Fruit fly (Drosophila melanogaster) whole organism, prepupa: ENCODE measurements around the gene mRpL20.
A peak's percentile ranks its signal among the peaks of the same experiment; 100 is the strongest.

Experiments used
- Blimp-1 ChIP-seq: fragments of 200-800 bp; sonication (Bioruptor generic); optimal IDR thresholded peaks from 3 replicates; lab custom pipeline; 2017; ENCODE audit warnings: missing biosample characterization, missing genetic modification characterization, mild to moderate bottlenecking, moderate library complexity, missing genetic modification reagents
- CG10669 ChIP-seq: fragments of 200-800 bp; sonication (Bioruptor generic); optimal IDR thresholded peaks from 3 replicates; lab custom pipeline; 2018; ENCODE audit warnings: missing biosample characterization, mild to moderate bottlenecking, missing genetic modification characterization, moderate library complexity
- CG15336 ChIP-seq: fragments of 200-800 bp; sonication (Bioruptor generic); IDR thresholded peaks from 2 replicates; pipeline ENCODE4 v1.3.6; 2022; ENCODE audit warnings: missing biosample characterization, missing genetic modification characterization
- CG1621 ChIP-seq: fragments of 200-800 bp; sonication (Bioruptor generic); optimal IDR thresholded peaks from 3 replicates; lab custom pipeline; 2018; ENCODE audit warnings: missing biosample characterization, mild to moderate bottlenecking, missing genetic modification characterization
- CG16779 ChIP-seq: fragments of 200-800 bp; sonication (Bioruptor generic); optimal IDR thresholded peaks from 3 replicates; lab custom pipeline; 2017; ENCODE audit warnings: missing biosample characterization, mild to moderate bottlenecking, missing genetic modification characterization
- CG3032 ChIP-seq: fragments of 200-800 bp; optimal IDR thresholded peaks from 2 replicates; lab custom pipeline; 2019; ENCODE audit warnings: missing biosample characterization, mild to moderate bottlenecking, missing genetic modification characterization, moderate library complexity
- CG31627 ChIP-seq: fragments of 200-800 bp; sonication (Bioruptor generic); optimal IDR thresholded peaks from 3 replicates; lab custom pipeline; 2016; ENCODE audit warnings: missing biosample characterization, missing genetic modification characterization
- CG32006 ChIP-seq: fragments of 200-800 bp; sonication (Bioruptor generic); optimal IDR thresholded peaks from 3 replicates; lab custom pipeline; 2017; ENCODE audit warnings: missing biosample characterization, mild to moderate bottlenecking, missing genetic modification characterization
- CG34406 ChIP-seq: fragments of 200-800 bp; sonication (Bioruptor generic); optimal IDR thresholded peaks from 3 replicates; lab custom pipeline; 2016; ENCODE audit warnings: missing biosample characterization, missing genetic modification characterization
- CG3919 ChIP-seq: fragments of 200-800 bp; sonication (Bioruptor generic); optimal IDR thresholded peaks from 3 replicates; lab custom pipeline; 2016; ENCODE audit warnings: missing biosample characterization, missing genetic modification characterization
- CG6163 ChIP-seq: fragments of 200-800 bp; sonication (Bioruptor generic); IDR thresholded peaks from 3 replicates; pipeline ENCODE4 v1.3.6; 2022; ENCODE audit warnings: missing biosample characterization, missing genetic modification characterization
- CG6276 ChIP-seq: fragments of 200-800 bp; sonication (Bioruptor generic); optimal IDR thresholded peaks from 2 replicates; lab custom pipeline; 2017; ENCODE audit warnings: missing biosample characterization, mild to moderate bottlenecking, missing genetic modification characterization
- CG6854 ChIP-seq: fragments of 200-800 bp; sonication (Bioruptor generic); optimal IDR thresholded peaks from 2 replicates; lab custom pipeline; 2017; ENCODE audit warnings: missing biosample characterization, mild to moderate bottlenecking, missing genetic modification characterization
- CG7368 ChIP-seq: fragments of 200-800 bp; sonication (Bioruptor generic); optimal IDR thresholded peaks from 3 replicates; lab custom pipeline; 2016; ENCODE audit warnings: missing biosample characterization, missing genetic modification characterization
- CG8119 ChIP-seq: fragments of 200-800 bp; sonication (Bioruptor generic); IDR thresholded peaks from 3 replicates; pipeline ENCODE4 v1.3.6; 2022; ENCODE audit warnings: missing biosample characterization, missing genetic modification characterization
- CG8632 ChIP-seq: fragments of 200-800 bp; sonication (Bioruptor generic); optimal IDR thresholded peaks from 3 replicates; lab custom pipeline; 2016; ENCODE audit warnings: missing biosample characterization, missing genetic modification characterization
- Eip75B ChIP-seq: fragments of 200-800 bp; sonication (Bioruptor generic); optimal IDR thresholded peaks from 3 replicates; lab custom pipeline; 2016; ENCODE audit warnings: missing biosample characterization, missing genetic modification characterization
- Eip78C ChIP-seq: fragments of 200-800 bp; sonication (Bioruptor generic); peaks from one replicate; lab custom pipeline; 2016; ENCODE audit warnings: missing biosample characterization, missing genetic modification characterization
- Eip93F ChIP-seq: fragments of 200-800 bp; sonication (Bioruptor generic); optimal IDR thresholded peaks from 2 replicates; lab custom pipeline; 2016; ENCODE audit warnings: missing biosample characterization, mild to moderate bottlenecking, missing genetic modification characterization
- Ets96B ChIP-seq: fragments of 200-800 bp; optimal IDR thresholded peaks from 2 replicates; lab custom pipeline; 2019; ENCODE audit warnings: missing biosample characterization, mild to moderate bottlenecking, missing genetic modification characterization, moderate library complexity
- Hr38 ChIP-seq: sonication (Bioruptor generic); optimal IDR thresholded peaks from 2 replicates; lab custom pipeline; 2016; ENCODE audit warnings: missing biosample characterization, missing genetic modification characterization
- Hr39 ChIP-seq: fragments of 200-800 bp; sonication (Bioruptor generic); optimal IDR thresholded peaks from 2 replicates; lab custom pipeline; 2016; ENCODE audit warnings: missing biosample characterization, missing genetic modification characterization
- Hr4 ChIP-seq: fragments of 200-800 bp; sonication (Bioruptor generic); optimal IDR thresholded peaks from 3 replicates; lab custom pipeline; 2016; ENCODE audit warnings: missing biosample characterization, missing genetic modification characterization
- Lpt ChIP-seq: fragments of 200-800 bp; sonication (Bioruptor generic); optimal IDR thresholded peaks from 3 replicates; lab custom pipeline; 2016; ENCODE audit warnings: missing biosample characterization, missing genetic modification characterization
- Met ChIP-seq: fragments of 200-800 bp; sonication (Bioruptor generic); optimal IDR thresholded peaks from 3 replicates; lab custom pipeline; 2016; ENCODE audit warnings: missing biosample characterization, missing genetic modification characterization
- Smox ChIP-seq: fragments of 200-800 bp; sonication (Bioruptor generic); optimal IDR thresholded peaks from 3 replicates; lab custom pipeline; 2016; ENCODE audit warnings: missing biosample characterization, missing genetic modification characterization
- Sox102F ChIP-seq: fragments of 200-800 bp; sonication (Bioruptor generic); optimal IDR thresholded peaks from 2 replicates; lab custom pipeline; 2016; ENCODE audit warnings: missing biosample characterization, mild to moderate bottlenecking, missing genetic modification characterization
- Sox15 ChIP-seq: fragments of 200-800 bp; sonication (Bioruptor generic); optimal IDR thresholded peaks from 3 replicates; lab custom pipeline; 2016; ENCODE audit warnings: missing biosample characterization, missing genetic modification characterization
- achi ChIP-seq: fragments of 200-800 bp; sonication (Bioruptor generic); optimal IDR thresholded peaks from 3 replicates; lab custom pipeline; 2016; ENCODE audit warnings: missing biosample characterization, missing genetic modification characterization
- acj6 ChIP-seq: fragments of 200-800 bp; sonication (Bioruptor generic); optimal IDR thresholded peaks from 3 replicates; lab custom pipeline; 2016; ENCODE audit warnings: missing biosample characterization, missing genetic modification characterization
- dac ChIP-seq: fragments of 200-800 bp; sonication (Bioruptor generic); optimal IDR thresholded peaks from 2 replicates; lab custom pipeline; 2017; ENCODE audit warnings: missing biosample characterization, mild to moderate bottlenecking, missing genetic modification characterization
- dsx ChIP-seq: fragments of 200-800 bp; optimal IDR thresholded peaks from 3 replicates; lab custom pipeline; 2019; ENCODE audit warnings: missing biosample characterization, mild to moderate bottlenecking, missing genetic modification characterization, moderate library complexity; ENCODE audit not compliant: poor library complexity, severe bottlenecking
- eg ChIP-seq: fragments of 200-800 bp; sonication (Bioruptor generic); IDR thresholded peaks from 3 replicates; pipeline ENCODE4 v1.3.6; 2022; ENCODE audit warnings: missing biosample characterization, missing genetic modification characterization
- fd85E ChIP-seq: fragments of 200-800 bp; sonication (Bioruptor generic); optimal IDR thresholded peaks from 3 replicates; lab custom pipeline; 2016; ENCODE audit warnings: missing biosample characterization, missing genetic modification characterization
- fkh ChIP-seq: fragments of 200-800 bp; sonication (Bioruptor generic); optimal IDR thresholded peaks from 3 replicates; lab custom pipeline; 2017; ENCODE audit warnings: missing biosample characterization, mild to moderate bottlenecking, missing genetic modification characterization, moderate library complexity
- lz ChIP-seq: fragments of 200-800 bp; sonication (Bioruptor generic); optimal IDR thresholded peaks from 3 replicates; lab custom pipeline; 2016; ENCODE audit warnings: missing biosample characterization, missing genetic modification characterization
- net ChIP-seq: fragments of 200-800 bp; sonication (Bioruptor generic); optimal IDR thresholded peaks from 3 replicates; lab custom pipeline; 2016; ENCODE audit warnings: missing biosample characterization, missing genetic modification characterization
- pdm3 ChIP-seq: fragments of 200-800 bp; sonication (Bioruptor generic); optimal IDR thresholded peaks from 3 replicates; lab custom pipeline; 2016; ENCODE audit warnings: missing biosample characterization, missing genetic modification characterization
- salr ChIP-seq, 2 experiments: fragments of 200-800 bp; sonication (Bioruptor generic); optimal IDR thresholded peaks; 3 replicates each; lab custom pipeline; 2016 to 2018; ENCODE audit warnings: missing biosample characterization in 2 of 2, missing genetic modification characterization in 2 of 2, mild to moderate bottlenecking in 1 of 2
- spab ChIP-seq: fragments of 200-800 bp; sonication (Bioruptor generic); optimal IDR thresholded peaks from 2 replicates; lab custom pipeline; 2017; ENCODE audit warnings: missing biosample characterization, mild to moderate bottlenecking, missing genetic modification characterization, missing genetic modification reagents
- ss ChIP-seq, 2 experiments: fragments of 200-800 bp; sonication (Bioruptor generic); optimal IDR thresholded peaks; 2 replicates in 1 of 2; 3 replicates in 1 of 2; lab custom pipeline; 2017 to 2018; ENCODE audit warnings: mild to moderate bottlenecking in 2 of 2, missing biosample characterization in 2 of 2, missing genetic modification characterization in 2 of 2, moderate library complexity in 1 of 2
- svp ChIP-seq: fragments of 200-800 bp; sonication (Bioruptor generic); peaks from one replicate; lab custom pipeline; 2016; ENCODE audit warnings: missing biosample characterization, missing genetic modification characterization
- topi ChIP-seq: fragments of 200-800 bp; sonication (Bioruptor generic); optimal IDR thresholded peaks from 3 replicates; lab custom pipeline; 2016; ENCODE audit warnings: missing biosample characterization, missing genetic modification characterization

Gene mRpL20

dm6 chr3L:13030055-13030634 is 12.5 kb upstream of the mRpL20 start:
- no peak for TF ChIP-seq CG8632
- TF ChIP-seq CG10669 (GFP tag; lab: Kevin White, UChicago): no peak
- peak; percentile 29 for TF ChIP-seq topi (GFP tag; lab: Kevin White, UChicago)
- peak; percentile 1 for TF ChIP-seq CG31627
- peak; percentile 9 for TF ChIP-seq Met (GFP tag; lab: Kevin White, UChicago)
- TF ChIP-seq CG32006 (GFP tag; lab: Kevin White, UChicago): peak; percentile 6
- peak; percentile 7 for TF ChIP-seq dsx
- TF ChIP-seq Ets96B (tag; lab: Kevin White, UChicago): peak; percentile 22
- peak; percentile 54 for TF ChIP-seq svp (GFP tag; lab: Kevin White, UChicago)
- no peak for TF ChIP-seq CG6854 (GFP tag; lab: Kevin White, UChicago)
- peak; percentile 23 for TF ChIP-seq pdm3 (GFP tag; lab: Kevin White, UChicago)
- no peak for TF ChIP-seq net
- no peak for TF ChIP-seq Hr39
- TF ChIP-seq Eip78C (GFP tag; lab: Kevin White, UChicago): peak; percentile 84
- peak; percentile 11 for TF ChIP-seq acj6 (GFP tag; lab: Kevin White, UChicago)
- no peak for TF ChIP-seq salr (GFP tag; optimal IDR thresholded peaks at IDR 0.05; lab: Kevin White, UChicago)
- no peak for TF ChIP-seq Blimp-1
- TF ChIP-seq Smox: no peak
- peak; percentile 2 for TF ChIP-seq Hr4 (GFP tag; lab: Kevin White, UChicago)
- peak; percentile 20 for TF ChIP-seq CG34406
- no peak for TF ChIP-seq CG16779

- TF ChIP-seq Eip75B (GFP tag; lab: Kevin White, UChicago) (peak; percentile 6), CG3919 (GFP tag; lab: Kevin White, UChicago) (peak; percentile 79), net (peak; percentile 2), CG15336 (GFP tag; lab: Robert Waterston, UW) (peak; percentile 61; the same call in 1 of the 2 replicates), CG8119 (peak; percentile 29; the same call in 1 of the 3 replicates), CG16779 (peak; percentile 9), CG1621 (tag; lab: Kevin White, UChicago) (peak; percentile 60), Met (GFP tag; lab: Kevin White, UChicago) (peak; percentile 22), CG10669 (GFP tag; lab: Kevin White, UChicago) (no peak), Sox102F (GFP tag; lab: Kevin White, UChicago) (peak; percentile 17), dac (GFP tag; lab: Kevin White, UChicago) (no peak), dsx (peak; percentile 42), CG3032 (tag; lab: Kevin White, UChicago) (no peak), eg (GFP tag; lab: Robert Waterston, UW) (0 out of 3 replicates have a peak, but pooled peaks have one; percentile 59), ss (GFP tag; optimal IDR thresholded peaks at IDR 0.05; lab: Kevin White, UChicago) (peak in 1 of 2 experiments; percentile 40), Eip78C (GFP tag; lab: Kevin White, UChicago) (peak; percentile 49), topi (GFP tag; lab: Kevin White, UChicago) (peak; percentile 6), CG7368 (no peak), CG6163 (GFP tag; lab: Robert Waterston, UW) (peak; percentile 54; the same call in 1 of the 3 replicates), lz (GFP tag; lab: Kevin White, UChicago) (no peak), fkh (GFP tag; lab: Kevin White, UChicago) (no peak), Blimp-1 (no peak), Lpt (GFP tag; lab: Kevin White, UChicago) (peak; percentile 2)
- TF ChIP-seq, all 60 proteins: peak for 16
Observed at dm6 chr3L:13028740-13029139, 11.1 kb upstream of the mRpL20 start, which contains the start of gene CG17672. TSS of gene CG17672 (plus strand) at chr3L:13028962.

dm6 chr3L:13027333-13027732 is 9.7 kb upstream of the mRpL20 start:
- TF ChIP-seq fd85E (GFP tag; lab: Kevin White, UChicago) (no peak), dsx (no peak), CG6276 (no peak), Eip93F (GFP tag; lab: Kevin White, UChicago) (no peak), svp (GFP tag; lab: Kevin White, UChicago) (no peak), net (no peak), fkh (GFP tag; lab: Kevin White, UChicago) (no peak), CG8632 (no peak), spab (GFP tag; lab: Kevin White, UChicago) (no peak), Met (GFP tag; lab: Kevin White, UChicago) (no peak), CG8119 (no peak), Hr4 (GFP tag; lab: Kevin White, UChicago) (no peak), CG32006 (GFP tag; lab: Kevin White, UChicago) (no peak), Sox15 (GFP tag; lab: Kevin White, UChicago) (no peak), CG1621 (tag; lab: Kevin White, UChicago) (no peak), achi (GFP tag; lab: Kevin White, UChicago) (no peak), Hr38 (no peak), CG34406 (no peak)
